Fruit fly (Drosophila melanogaster) whole organism, larva: ENCODE data around the gene sl.
A peak's percentile ranks its signal among the peaks of the same experiment; 100 is the strongest.

ENCODE experiments used
- noc ChIP-seq: fragments of 200-800 bp; sonication (Bioruptor generic); optimal IDR thresholded peaks from 3 replicates; lab custom pipeline; 2019; ENCODE audit warnings: missing biosample characterization, mild to moderate bottlenecking, missing genetic modification characterization, moderate library complexity

The sl gene

dm6 chrX:16350062-16350461, at the start of gene sl:
Gene sl, plus strand, starts transcription at chrX:16350315.
- no peak for TF ChIP-seq noc (tag; lab: Kevin White, UChicago)

dm6 chrX:16303636-16304035, 46.5 kb upstream of the sl start, which contains the start of gene CG3679:
Gene CG3679, plus strand, starts transcription at chrX:16303870.
- no peak for TF ChIP-seq noc (tag; lab: Kevin White, UChicago)

dm6 chrX:16308310-16308918, 41.7 kb upstream of the sl start, which contains the start of gene Had1:
Gene Had1, minus strand, starts transcription at chrX:16308667.
- no peak for TF ChIP-seq noc (tag; lab: Kevin White, UChicago)

- TF ChIP-seq noc (tag; lab: Kevin White, UChicago): no peak
Measured at dm6 chrX:16308953-16309352, 41.2 kb upstream of the sl start.

dm6 chrX:16309764-16310163, 40.4 kb upstream of the sl start:
- TF ChIP-seq noc (tag; lab: Kevin White, UChicago): no peak

dm6 chrX:16313078-16313875, 36.8 kb upstream of the sl start, which contains the start of the genes CG9915 and SWIP:
Gene CG9915, minus strand, starts transcription at chrX:16313138.
Gene SWIP, plus strand, starts transcription at chrX:16313709.
- TF ChIP-seq noc (tag; lab: Kevin White, UChicago): no peak

dm6 chrX:16318858-16319557, 31.1 kb upstream of the sl start:
- TF ChIP-seq noc (tag; lab: Kevin White, UChicago): peak; percentile 8

dm6 chrX:16319558-16319924, 30.6 kb upstream of the sl start:
- TF ChIP-seq noc (tag; lab: Kevin White, UChicago): no peak

dm6 chrX:16320197-16320921, 29.8 kb upstream of the sl start, which contains the start of gene Cyp1:
Gene Cyp1, minus strand, starts transcription at chrX:16320370.
- TF ChIP-seq noc (tag; lab: Kevin White, UChicago): no peak

dm6 chrX:16321037-16321436, 29.1 kb upstream of the sl start:
- no peak for TF ChIP-seq noc (tag; lab: Kevin White, UChicago)

dm6 chrX:16323063-16323462, 27.1 kb upstream of the sl start, which contains the start of the genes CG9917 and CG32579:
Gene CG9917, minus strand, starts transcription at chrX:16323231.
Gene CG32579, plus strand, starts transcription at chrX:16323286.
- TF ChIP-seq noc (tag; lab: Kevin White, UChicago): no peak

- TF ChIP-seq noc (tag; lab: Kevin White, UChicago): no peak
Measured at dm6 chrX:16323536-16323935, 26.6 kb upstream of the sl start.

dm6 chrX:16325472-16325871, 24.6 kb upstream of the sl start, which contains the start of gene CalpC:
Gene CalpC, plus strand, starts transcription at chrX:16325763.
- TF ChIP-seq noc (tag; lab: Kevin White, UChicago): no peak

dm6 chrX:16330659-16331058, 19.5 kb upstream of the sl start, which contains the start of gene CG9919:
Gene CG9919, minus strand, starts transcription at chrX:16330759.
- TF ChIP-seq noc (tag; lab: Kevin White, UChicago): no peak
